Worm (Caenorhabditis elegans) whole organism, late embryonic: ENCODE data around the gene pdi-1.

Experiments used
- C08G9.2 ChIP-seq: sonication (generic microtip); optimal IDR thresholded peaks from 2 replicates; lab custom pipeline; 2016; ENCODE audit warnings: mild to moderate bottlenecking, missing genetic modification characterization, moderate library complexity, missing compliant biosample characterization
- C38D4.7 ChIP-seq: fragments of 200-800 bp; sonication (Bioruptor generic); optimal IDR thresholded peaks from 2 replicates; lab custom pipeline; 2018; ENCODE audit warnings: mild to moderate bottlenecking, missing genetic modification characterization, moderate library complexity, missing compliant biosample characterization
- F13H6.1 ChIP-seq: sonication (generic microtip); optimal IDR thresholded peaks from 2 replicates; lab custom pipeline; 2016; ENCODE audit warnings: missing genetic modification characterization, missing compliant biosample characterization
- K02D7.2 ChIP-seq: sonication (generic microtip); optimal IDR thresholded peaks from 2 replicates; lab custom pipeline; 2017; ENCODE audit warnings: mild to moderate bottlenecking, missing genetic modification characterization, missing compliant biosample characterization
- ceh-19 ChIP-seq: fragments of 200-800 bp; sonication (Bioruptor generic); optimal IDR thresholded peaks from 2 replicates; lab custom pipeline; 2018; ENCODE audit warnings: mild to moderate bottlenecking, missing genetic modification characterization, missing compliant biosample characterization
- ceh-22 ChIP-seq: sonication (generic microtip); optimal IDR thresholded peaks from 2 replicates; lab custom pipeline; 2017; ENCODE audit warnings: missing biosample characterization, missing genetic modification characterization
- ceh-24 ChIP-seq: sonication (generic microtip); optimal IDR thresholded peaks from 2 replicates; lab custom pipeline; 2016; ENCODE audit warnings: mild to moderate bottlenecking, missing genetic modification characterization, missing compliant biosample characterization
- ceh-30 ChIP-seq: fragments of 150-350 bp; optimal IDR thresholded peaks from 2 replicates; lab custom pipeline; 2014; ENCODE audit warnings: missing biosample characterization, missing genetic modification characterization
- ceh-31 ChIP-seq: sonication (generic microtip); optimal IDR thresholded peaks from 2 replicates; lab custom pipeline; 2016; ENCODE audit warnings: missing genetic modification characterization, missing compliant biosample characterization
- ceh-34 ChIP-seq: sonication (generic microtip); optimal IDR thresholded peaks from 2 replicates; lab custom pipeline; 2016; ENCODE audit warnings: mild to moderate bottlenecking, missing genetic modification characterization, missing compliant biosample characterization
- che-1 ChIP-seq: sonication (generic microtip); optimal IDR thresholded peaks from 2 replicates; lab custom pipeline; 2016; ENCODE audit warnings: mild to moderate bottlenecking, missing genetic modification characterization, missing compliant biosample characterization
- dve-1 ChIP-seq: sonication (generic microtip); optimal IDR thresholded peaks from 2 replicates; lab custom pipeline; 2017; ENCODE audit warnings: antibody characterized with exemption, mild to moderate bottlenecking, missing genetic modification characterization, missing compliant biosample characterization
- elt-2 ChIP-seq: sonication (generic microtip); optimal IDR thresholded peaks from 2 replicates; lab custom pipeline; 2016; ENCODE audit warnings: missing genetic modification reagents, missing genetic modification characterization, missing compliant biosample characterization
- fkh-6 ChIP-seq: sonication (generic microtip); optimal IDR thresholded peaks from 2 replicates; lab custom pipeline; 2016; ENCODE audit warnings: missing genetic modification characterization, missing compliant biosample characterization
- gmeb-2 ChIP-seq: sonication (generic microtip); optimal IDR thresholded peaks from 2 replicates; lab custom pipeline; 2016; ENCODE audit warnings: missing genetic modification characterization, inconsistent platforms, missing compliant biosample characterization
- hlh-13 ChIP-seq: fragments of 200-800 bp; sonication (Bioruptor generic); optimal IDR thresholded peaks from 2 replicates; lab custom pipeline; 2018; ENCODE audit warnings: mild to moderate bottlenecking, missing genetic modification characterization, missing compliant biosample characterization
- hlh-8 ChIP-seq: sonication (generic microtip); optimal IDR thresholded peaks from 2 replicates; lab custom pipeline; 2016; ENCODE audit warnings: missing genotype, missing genetic modification characterization, missing compliant biosample characterization
- lim-6 ChIP-seq: sonication (generic microtip); optimal IDR thresholded peaks from 2 replicates; lab custom pipeline; 2016; ENCODE audit warnings: missing genetic modification characterization, missing compliant biosample characterization
- lin-11 ChIP-seq: fragments of 200-800 bp; sonication (Bioruptor generic); optimal IDR thresholded peaks from 2 replicates; lab custom pipeline; 2018; ENCODE audit warnings: mild to moderate bottlenecking, missing genetic modification characterization, missing compliant biosample characterization
- madf-2 ChIP-seq: sonication (generic microtip); optimal IDR thresholded peaks from 2 replicates; lab custom pipeline; 2017; ENCODE audit warnings: missing genetic modification characterization, missing compliant biosample characterization
- mec-3 ChIP-seq: sonication (generic microtip); optimal IDR thresholded peaks from 2 replicates; lab custom pipeline; 2016; ENCODE audit warnings: borderline replicate concordance, missing genetic modification characterization, missing compliant biosample characterization
- nfya-1 ChIP-seq: sonication (generic microtip); optimal IDR thresholded peaks from 2 replicates; lab custom pipeline; 2017; ENCODE audit warnings: missing genetic modification characterization, mild to moderate bottlenecking, missing compliant biosample characterization, antibody characterized with exemption, moderate library complexity
- npax-4 ChIP-seq: sonication (generic microtip); optimal IDR thresholded peaks from 2 replicates; lab custom pipeline; 2016; ENCODE audit warnings: missing genetic modification characterization, missing compliant biosample characterization
- odd-2 ChIP-seq: sonication (generic microtip); optimal IDR thresholded peaks from 2 replicates; lab custom pipeline; 2017; ENCODE audit warnings: antibody characterized with exemption, mild to moderate bottlenecking, missing genetic modification characterization, missing compliant biosample characterization
- pax-1 ChIP-seq: fragments of 150-350 bp; optimal IDR thresholded peaks from 2 replicates; lab custom pipeline; 2014; ENCODE audit warnings: missing biosample characterization, missing genetic modification characterization
- pqm-1 ChIP-seq: sonication (generic microtip); optimal IDR thresholded peaks from 2 replicates; lab custom pipeline; 2016; ENCODE audit warnings: missing genetic modification characterization, missing compliant biosample characterization
- pros-1 ChIP-seq: fragments of 150-350 bp; optimal IDR thresholded peaks from 2 replicates; lab custom pipeline; 2014; ENCODE audit warnings: missing biosample characterization, missing genetic modification reagents, missing genetic modification characterization
- rnt-1 ChIP-seq: sonication (generic microtip); optimal IDR thresholded peaks from 2 replicates; lab custom pipeline; 2016; ENCODE audit warnings: missing genetic modification characterization, missing compliant biosample characterization
- sdc-2 ChIP-seq: sonication (generic microtip); optimal IDR thresholded peaks from 2 replicates; lab custom pipeline; 2016; ENCODE audit warnings: missing genotype, missing genetic modification characterization, missing compliant biosample characterization
- sox-2 ChIP-seq: fragments of 200-800 bp; sonication (Bioruptor generic); IDR thresholded peaks from 2 replicates; pipeline ENCODE4 v1.3.6; 2022; ENCODE audit warnings: missing genetic modification reagents, missing genetic modification characterization, missing compliant biosample characterization
- syd-9 ChIP-seq: sonication (generic microtip); optimal IDR thresholded peaks from 2 replicates; lab custom pipeline; 2016; ENCODE audit warnings: mild to moderate bottlenecking, missing genetic modification characterization, moderate library complexity, missing compliant biosample characterization
- tbx-2 ChIP-seq: sonication (generic microtip); optimal IDR thresholded peaks from 2 replicates; lab custom pipeline; 2016; ENCODE audit warnings: missing genetic modification characterization, missing compliant biosample characterization
- unc-42 ChIP-seq: sonication (generic microtip); optimal IDR thresholded peaks from 2 replicates; lab custom pipeline; 2016; ENCODE audit warnings: missing genotype, missing genetic modification characterization, missing compliant biosample characterization
- unc-86 ChIP-seq: sonication (generic microtip); optimal IDR thresholded peaks from 2 replicates; lab custom pipeline; 2016; ENCODE audit warnings: missing genetic modification characterization, missing compliant biosample characterization
- ztf-16 ChIP-seq: sonication (generic microtip); optimal IDR thresholded peaks from 2 replicates; lab custom pipeline; 2017; ENCODE audit warnings: missing genetic modification characterization, missing compliant biosample characterization

pdi-1 gene

DNA sequence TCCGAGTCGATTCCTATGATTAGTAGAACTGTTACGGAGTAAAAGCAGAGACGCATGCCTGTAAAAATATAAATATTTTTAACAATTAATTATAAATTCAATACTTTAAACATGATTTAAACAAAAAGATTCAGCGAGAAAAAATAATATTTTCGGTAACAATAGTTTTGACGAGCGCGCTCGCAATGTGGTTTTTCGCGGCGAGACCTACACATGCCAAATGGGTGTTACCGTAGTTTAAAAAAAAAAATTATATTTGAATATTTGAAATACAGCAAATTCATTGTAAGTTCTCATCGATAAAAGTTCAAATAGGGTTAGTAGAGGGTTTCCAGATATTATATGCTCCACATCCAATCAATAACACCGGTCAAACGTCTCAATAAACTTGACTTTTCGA, 25.2 kb upstream of the pdi-1 start, which contains the start of gene gldi-5:
Gene gldi-5 (minus strand): TSS at position 58 of the 400 bp plus-strand sequence.
- TF ChIP-seq dve-1 (tag; lab: Kevin White, UChicago) (no peak), ztf-16 (tag; lab: Kevin White, UChicago) (no peak), F13H6.1 (tag; lab: Kevin White, UChicago) (no peak), pax-1 (no peak)

DNA sequence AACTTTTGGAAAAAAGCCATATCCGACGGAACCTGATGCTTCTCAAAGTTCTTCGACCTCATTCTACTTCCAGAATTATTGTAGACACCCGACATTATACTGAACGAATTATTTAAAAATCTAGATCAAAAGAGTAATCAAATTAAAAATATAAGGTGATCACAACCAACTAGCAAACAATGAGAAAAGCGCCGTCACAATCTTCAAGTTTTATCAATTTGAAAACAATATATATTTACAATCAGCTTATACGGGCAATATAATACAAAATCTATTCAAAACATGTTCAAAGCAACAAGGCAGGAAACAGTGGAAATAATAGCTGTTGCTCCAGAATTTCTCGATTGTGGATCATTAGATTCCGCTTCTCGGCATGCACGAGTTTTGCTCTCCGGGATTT, 23.6 kb upstream of the pdi-1 start, which contains the start of gene C14B1.12:
Gene C14B1.12 (minus strand): TSS at position 101 of the 400 bp plus-strand sequence.
- TF ChIP-seq ceh-22: no peak
- TF ChIP-seq ztf-16 (tag; lab: Kevin White, UChicago): no peak
- no peak for TF ChIP-seq ceh-30 (tag; lab: Kevin White, UChicago)

DNA sequence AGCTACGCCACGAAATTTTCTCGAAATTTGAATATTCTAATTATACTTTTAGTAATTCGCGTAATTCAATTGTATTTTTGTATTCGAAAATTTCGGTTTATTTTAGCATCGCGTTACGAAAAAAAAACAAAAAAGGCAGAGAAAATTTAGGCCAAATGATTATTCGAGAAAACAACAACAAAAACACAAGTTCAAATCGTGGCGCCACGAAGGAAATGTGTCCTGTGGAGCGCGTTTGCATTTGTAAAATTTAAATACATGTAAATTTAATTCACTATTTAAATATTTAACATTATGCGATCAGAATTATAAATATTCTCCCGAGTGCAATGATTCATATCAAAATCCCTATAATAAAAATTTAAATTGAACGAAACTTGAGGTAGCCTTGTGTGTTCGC, 22.5 kb upstream of the pdi-1 start:
- TF ChIP-seq unc-86 (tag; lab: Kevin White, UChicago) (no peak), rnt-1 (no peak), sdc-2 (no peak), C08G9.2 (no peak), elt-2 (no peak), hlh-13 (GFP tag; lab: Kevin White, UChicago) (no peak), gmeb-2 (tag; lab: Kevin White, UChicago) (no peak), F13H6.1 (tag; lab: Kevin White, UChicago) (no peak), ceh-19 (GFP tag; lab: Kevin White, UChicago) (no peak), che-1 (no peak), pros-1 (tag; lab: Kevin White, UChicago) (no peak), ceh-31 (tag; lab: Kevin White, UChicago) (no peak)

DNA sequence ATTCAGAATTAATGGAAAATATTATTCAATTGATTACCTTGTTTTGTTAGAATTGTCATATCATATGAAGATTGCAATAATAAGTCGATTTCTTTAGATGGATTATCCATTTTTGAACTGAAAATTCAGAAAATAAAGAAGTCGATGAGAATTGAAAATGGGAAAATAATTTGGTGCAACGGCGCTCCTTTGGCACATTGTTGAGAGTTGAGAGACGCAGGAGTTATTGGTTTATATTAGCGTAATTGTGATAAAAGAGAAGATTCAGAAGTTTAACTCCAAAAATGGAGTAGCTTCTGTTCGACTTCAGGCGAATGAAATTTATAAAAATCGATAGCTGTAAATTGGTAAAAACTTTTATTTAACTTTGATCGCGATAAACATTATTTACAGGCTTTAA, 18.3 kb upstream of the pdi-1 start, which contains the start of gene C14B1.8:
Gene C14B1.8 (minus strand): TSS at position 117 of the 400 bp plus-strand sequence.
- TF ChIP-seq odd-2 (tag; lab: Kevin White, UChicago) (no peak), unc-42 (tag; lab: Kevin White, UChicago) (peak; percentile 95)

DNA sequence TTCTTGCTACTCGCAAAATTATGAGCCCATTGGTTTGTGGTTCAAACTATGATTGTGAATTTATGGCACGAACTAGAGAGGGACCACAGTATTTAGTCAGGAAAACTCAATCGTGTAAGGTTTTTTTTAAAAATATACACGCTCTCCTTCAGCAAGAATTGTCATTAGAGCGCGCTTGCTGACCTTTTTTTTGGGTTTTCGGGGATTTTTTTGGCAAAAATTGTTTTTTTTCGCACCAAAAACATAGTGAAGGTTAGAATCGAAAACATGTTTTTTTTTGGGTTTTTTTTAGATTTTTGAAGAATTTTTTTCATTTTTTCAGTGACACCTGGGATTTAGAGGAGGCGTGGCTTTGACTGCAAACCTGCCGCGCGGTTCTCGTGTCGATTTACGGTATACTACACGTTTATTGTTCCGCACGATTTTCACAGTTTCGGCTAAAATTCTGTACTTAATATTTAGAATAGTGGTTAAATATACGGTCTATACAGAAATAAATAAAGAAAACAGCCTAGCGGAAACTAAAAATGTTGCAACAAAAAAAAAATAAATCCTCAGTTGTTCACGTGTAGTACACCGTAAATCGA, 14.9 kb upstream of the pdi-1 start:
- TF ChIP-seq lim-6 (tag; lab: Kevin White, UChicago): no peak
- no peak for TF ChIP-seq ceh-34
- peak; percentile 16 for TF ChIP-seq tbx-2 (tag; lab: Kevin White, UChicago)

DNA sequence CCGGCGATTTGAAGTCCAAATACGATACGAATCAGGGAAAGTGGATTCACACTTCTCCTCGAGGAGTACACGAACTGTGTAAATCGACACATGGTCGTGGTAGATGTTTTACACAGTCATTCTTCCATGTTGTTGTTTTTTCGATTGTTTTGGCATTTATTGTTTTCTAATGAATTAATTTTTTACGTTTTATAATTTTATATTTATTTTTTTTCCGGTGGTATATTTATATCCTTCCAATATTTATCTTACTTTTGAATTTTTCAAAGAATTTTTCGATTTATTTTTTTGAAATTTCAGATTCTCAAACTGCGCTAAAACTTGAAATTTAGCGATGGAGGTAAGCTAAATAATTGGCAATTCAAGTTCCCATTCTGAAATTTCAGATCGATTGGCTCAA, 11.9 kb upstream of the pdi-1 start, which contains the start of gene nrde-1:
Gene nrde-1 (plus strand): TSS at position 301 of the 400 bp plus-strand sequence.
- TF ChIP-seq unc-42 (tag; lab: Kevin White, UChicago): no peak
- TF ChIP-seq K02D7.2 (tag; lab: Kevin White, UChicago): no peak
- no peak for TF ChIP-seq mec-3 (tag; lab: Kevin White, UChicago)
- TF ChIP-seq npax-4: no peak
- TF ChIP-seq fkh-6 (tag; lab: Kevin White, UChicago): no peak
- TF ChIP-seq sox-2 (GFP tag; lab: Robert Waterston, UW): no peak
- no peak for TF ChIP-seq ceh-19 (GFP tag; lab: Kevin White, UChicago)
- no peak for TF ChIP-seq syd-9 (tag; lab: Kevin White, UChicago)

DNA sequence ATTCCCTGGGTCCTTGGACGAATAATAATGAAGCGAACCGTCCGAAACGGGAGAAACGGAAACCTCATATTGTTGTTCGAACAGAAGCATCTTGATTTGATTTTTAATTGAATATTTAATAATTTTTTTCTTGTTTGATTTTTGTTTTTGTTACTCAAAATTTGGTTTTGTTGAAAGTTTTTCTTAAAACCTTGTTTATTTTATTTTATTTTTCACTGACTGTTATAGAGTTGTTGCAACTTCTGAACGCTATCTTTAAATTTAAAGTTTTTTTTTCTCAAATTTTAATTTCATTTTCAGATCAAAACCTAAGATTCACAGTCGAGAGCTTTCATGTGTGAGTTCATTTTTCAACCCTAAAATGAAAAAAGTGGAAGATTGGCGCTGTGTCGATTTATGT, 7.8 kb upstream of the pdi-1 start, which contains the start of gene alkb-8:
Gene alkb-8 (plus strand): TSS at position 301 of the 400 bp plus-strand sequence.
- TF ChIP-seq C38D4.7: no peak
- TF ChIP-seq sdc-2: no peak
- no peak for TF ChIP-seq hlh-13 (GFP tag; lab: Kevin White, UChicago)
- no peak for TF ChIP-seq pqm-1 (tag; lab: Kevin White, UChicago)
- TF ChIP-seq nfya-1 (tag; lab: Kevin White, UChicago): no peak
- TF ChIP-seq pax-1: no peak
- no peak for TF ChIP-seq lin-11 (tag; lab: Kevin White, UChicago)
- no peak for TF ChIP-seq fkh-6 (tag; lab: Kevin White, UChicago)
- no peak for TF ChIP-seq ceh-24
- no peak for TF ChIP-seq hlh-8 (tag; lab: Kevin White, UChicago)
- TF ChIP-seq F13H6.1 (tag; lab: Kevin White, UChicago): no peak
- no peak for TF ChIP-seq madf-2
